Worm (Caenorhabditis elegans) whole organism, L4 larva: ENCODE results near the gene best-19.

Experiments
- F26F4.8 ChIP-seq: fragments of 200-800 bp; sonication (Bioruptor generic); conservative IDR thresholded peaks from 2 replicates; pipeline ENCODE4 v1.3.6; 2022; ENCODE audit warnings: missing genetic modification characterization, missing compliant biosample characterization
- F44E2.7 ChIP-seq: fragments of 200-800 bp; sonication (Bioruptor generic); IDR thresholded peaks from 2 replicates; pipeline ENCODE4 v2.1.2; 2022; ENCODE audit warnings: missing genetic modification characterization, missing compliant biosample characterization
- F49E8.2 ChIP-seq: sonication (generic microtip); optimal IDR thresholded peaks from 2 replicates; lab custom pipeline; 2016; ENCODE audit warnings: missing compliant biosample characterization, mild to moderate bottlenecking, missing genetic modification characterization, borderline replicate concordance
- R02D3.7 ChIP-seq: fragments of 150-350 bp; sonication (generic microtip); optimal IDR thresholded peaks from 3 replicates; lab custom pipeline; 2014; ENCODE audit warnings: missing biosample characterization, missing genetic modification characterization
- Y48G9A.11 ChIP-seq: fragments of 200-800 bp; sonication (Bioruptor generic); IDR thresholded peaks from 2 replicates; pipeline ENCODE4 v1.3.6; 2022; ENCODE audit warnings: missing genetic modification reagents, missing genetic modification characterization, missing compliant biosample characterization
- Y5F2A.4 ChIP-seq: fragments of 200-800 bp; sonication (Bioruptor generic); optimal IDR thresholded peaks from 2 replicates; lab custom pipeline; 2018; ENCODE audit warnings: mild to moderate bottlenecking, missing genetic modification characterization, missing compliant biosample characterization
- Y75B8A.6 ChIP-seq: fragments of 200-800 bp; sonication (Bioruptor generic); IDR thresholded peaks from 2 replicates; pipeline ENCODE4 v1.3.6; 2022; ENCODE audit warnings: missing genetic modification reagents, missing genetic modification characterization, missing compliant biosample characterization
- aha-1 ChIP-seq: fragments of 150-350 bp; peaks from one replicate; lab custom pipeline; 2014; ENCODE audit warnings: missing biosample characterization, missing genetic modification characterization
- aly-2 ChIP-seq: sonication (generic microtip); optimal IDR thresholded peaks from 2 replicates; lab custom pipeline; 2018; ENCODE audit warnings: missing biosample characterization, missing genetic modification characterization
- attf-4 ChIP-seq: sonication (generic microtip); optimal IDR thresholded peaks from 3 replicates; lab custom pipeline; 2017; ENCODE audit warnings: missing biosample characterization, missing genetic modification characterization
- ceh-20 ChIP-seq: fragments of 200-800 bp; sonication (Bioruptor generic); IDR thresholded peaks from 2 replicates; pipeline ENCODE4 v1.3.6; 2022; ENCODE audit warnings: missing genetic modification reagents, missing genetic modification characterization, missing compliant biosample characterization
- ceh-62 ChIP-seq: sonication (generic microtip); optimal IDR thresholded peaks from 2 replicates; lab custom pipeline; 2017; ENCODE audit warnings: missing biosample characterization, missing genetic modification characterization
- ceh-82 ChIP-seq: sonication (generic microtip); optimal IDR thresholded peaks from 2 replicates; lab custom pipeline; 2017; ENCODE audit warnings: missing biosample characterization, missing genetic modification characterization
- cey-2 ChIP-seq: sonication (generic microtip); optimal IDR thresholded peaks from 3 replicates; lab custom pipeline; 2017; ENCODE audit warnings: missing genetic modification characterization, mild to moderate bottlenecking, missing compliant biosample characterization, antibody characterized with exemption, borderline replicate concordance; ENCODE audit not compliant: insufficient read depth
- daf-12 ChIP-seq: fragments of 150-350 bp; optimal IDR thresholded peaks from 2 replicates; lab custom pipeline; 2014; ENCODE audit warnings: missing biosample characterization, missing genetic modification reagents, missing genetic modification characterization
- daf-16 ChIP-seq, 3 experiments: sonication (generic microtip); optimal IDR thresholded peaks; 2 replicates each; lab custom pipeline; 2016 to 2017; ENCODE audit warnings: missing genetic modification characterization in 3 of 3, missing genetic modification reagents in 3 of 3, mild to moderate bottlenecking in 2 of 3, missing compliant biosample characterization in 2 of 3, missing biosample characterization in 1 of 3, moderate library complexity in 1 of 3
- daf-19 ChIP-seq: fragments of 200-800 bp; sonication (Bioruptor generic); conservative IDR thresholded peaks from 2 replicates; pipeline ENCODE4 v1.3.6; 2022; ENCODE audit warnings: missing genetic modification characterization, missing compliant biosample characterization
- dmd-8 ChIP-seq: fragments of 200-800 bp; sonication (Bioruptor generic); IDR thresholded peaks from 2 replicates; pipeline ENCODE4 v1.3.6; 2022; ENCODE audit warnings: missing genetic modification characterization, missing compliant biosample characterization
- dve-1 ChIP-seq: sonication (generic microtip); optimal IDR thresholded peaks from 2 replicates; lab custom pipeline; 2017; ENCODE audit warnings: antibody characterized with exemption, mild to moderate bottlenecking, missing genetic modification characterization, missing compliant biosample characterization; ENCODE audit not compliant: insufficient read depth
- egl-43 ChIP-seq: fragments of 200-800 bp; sonication (Bioruptor generic); IDR thresholded peaks from 2 replicates; pipeline ENCODE4 v1.3.6; 2022; ENCODE audit warnings: missing genetic modification reagents, missing genetic modification characterization, missing compliant biosample characterization
- gei-8 ChIP-seq: fragments of 200-800 bp; sonication (Bioruptor generic); optimal IDR thresholded peaks from 2 replicates; lab custom pipeline; 2018; ENCODE audit warnings: mild to moderate bottlenecking, missing genetic modification characterization, missing compliant biosample characterization
- hif-1 ChIP-seq, 2 experiments: sonication (generic microtip); optimal IDR thresholded peaks; 2 replicates each; lab custom pipeline; 2016 to 2017; ENCODE audit warnings: missing compliant biosample characterization in 2 of 2, missing genetic modification characterization in 2 of 2, missing genetic modification reagents in 2 of 2, missing genotype in 2 of 2, mild to moderate bottlenecking in 1 of 2
- hlh-11 ChIP-seq: fragments of 200-800 bp; sonication (Bioruptor generic); optimal IDR thresholded peaks from 2 replicates; lab custom pipeline; 2018; ENCODE audit warnings: mild to moderate bottlenecking, missing genetic modification characterization, missing compliant biosample characterization
- lim-7 ChIP-seq: fragments of 200-800 bp; sonication (Bioruptor generic); IDR thresholded peaks from 2 replicates; pipeline ENCODE4 v1.3.6; 2022; ENCODE audit warnings: missing genetic modification characterization, missing compliant biosample characterization
- lin-29 ChIP-seq: fragments of 200-800 bp; sonication (Bioruptor generic); IDR thresholded peaks from 2 replicates; pipeline ENCODE4 v1.3.6; 2022; ENCODE audit warnings: missing genetic modification reagents, missing genetic modification characterization, missing compliant biosample characterization
- lin-38 ChIP-seq: fragments of 200-800 bp; sonication (Bioruptor generic); IDR thresholded peaks from 2 replicates; pipeline ENCODE4 v1.3.6; 2022; ENCODE audit warnings: missing genetic modification reagents, missing genetic modification characterization, missing compliant biosample characterization
- lin-39 ChIP-seq: fragments of 150-350 bp; optimal IDR thresholded peaks from 2 replicates; lab custom pipeline; 2014; ENCODE audit warnings: missing biosample characterization, missing genetic modification reagents, missing genetic modification characterization
- lir-3 ChIP-seq: sonication (generic microtip); optimal IDR thresholded peaks from 2 replicates; lab custom pipeline; 2016; ENCODE audit warnings: mild to moderate bottlenecking, missing genetic modification characterization, missing compliant biosample characterization
- madf-9 ChIP-seq: fragments of 200-800 bp; sonication (Bioruptor generic); conservative IDR thresholded peaks from 2 replicates; pipeline ENCODE4 v1.3.6; 2022; ENCODE audit warnings: missing genetic modification reagents, missing genetic modification characterization, missing compliant biosample characterization
- mdl-1 ChIP-seq, 2 experiments: fragments of 150-350 bp in 1 of 2; sonication (generic microtip) in 1 of 2; optimal IDR thresholded peaks; 2 replicates each; lab custom pipeline; 2014 to 2017; ENCODE audit warnings: missing biosample characterization in 2 of 2, missing genetic modification characterization in 2 of 2
- mdt-29 ChIP-seq: fragments of 200-800 bp; sonication (Bioruptor generic); IDR thresholded peaks from 2 replicates; pipeline ENCODE4 v1.3.6; 2022; ENCODE audit warnings: missing genetic modification reagents, missing genetic modification characterization, missing compliant biosample characterization
- mes-2 ChIP-seq: sonication (generic microtip); optimal IDR thresholded peaks from 2 replicates; lab custom pipeline; 2016; ENCODE audit warnings: missing genotype, mild to moderate bottlenecking, missing genetic modification characterization, missing compliant biosample characterization; ENCODE audit not compliant: poor library complexity, severe bottlenecking
- nhr-11 ChIP-seq: fragments of 150-350 bp; optimal IDR thresholded peaks from 2 replicates; lab custom pipeline; 2014; ENCODE audit warnings: missing biosample characterization, missing genetic modification characterization
- nhr-237 ChIP-seq: sonication (generic microtip); optimal IDR thresholded peaks from 2 replicates; lab custom pipeline; 2017; ENCODE audit warnings: missing biosample characterization, missing genetic modification characterization
- nhr-28 ChIP-seq: fragments of 150-350 bp; optimal IDR thresholded peaks from 2 replicates; lab custom pipeline; 2014; ENCODE audit warnings: missing biosample characterization, missing genetic modification characterization
- nhr-48 ChIP-seq: sonication (generic microtip); optimal IDR thresholded peaks from 2 replicates; lab custom pipeline; 2016; ENCODE audit warnings: mild to moderate bottlenecking, missing genetic modification characterization, missing compliant biosample characterization
- nhr-77 ChIP-seq: fragments of 150-350 bp; optimal IDR thresholded peaks from 2 replicates; lab custom pipeline; 2014; ENCODE audit warnings: missing biosample characterization, missing genetic modification characterization
- php-3 ChIP-seq: fragments of 200-800 bp; sonication (Bioruptor generic); IDR thresholded peaks from 2 replicates; pipeline ENCODE4 v1.3.6; 2022; ENCODE audit warnings: missing genetic modification reagents, missing genetic modification characterization, missing compliant biosample characterization
- rbr-2 ChIP-seq: sonication (generic microtip); optimal IDR thresholded peaks from 2 replicates; lab custom pipeline; 2016; ENCODE audit warnings: missing genotype, missing genetic modification characterization, missing compliant biosample characterization
- saeg-2 ChIP-seq: fragments of 200-800 bp; sonication (Bioruptor generic); IDR thresholded peaks from 2 replicates; pipeline ENCODE4 v1.3.6; 2022; ENCODE audit warnings: missing genetic modification reagents, missing genetic modification characterization, missing compliant biosample characterization
- snpc-4 ChIP-seq: fragments of 150-350 bp; optimal IDR thresholded peaks from 2 replicates; lab custom pipeline; 2014; ENCODE audit warnings: missing biosample characterization, missing genetic modification characterization
- spr-3 ChIP-seq: fragments of 200-800 bp; sonication (Bioruptor generic); optimal IDR thresholded peaks from 2 replicates; lab custom pipeline; 2018; ENCODE audit warnings: mild to moderate bottlenecking, missing genetic modification characterization, missing compliant biosample characterization
- tag-97 ChIP-seq: fragments of 200-800 bp; sonication (Bioruptor generic); IDR thresholded peaks from 2 replicates; pipeline ENCODE4 v1.3.6; 2022; ENCODE audit warnings: missing genetic modification characterization, missing compliant biosample characterization
- tra-1 ChIP-seq: fragments of 200-800 bp; sonication (Bioruptor generic); IDR thresholded peaks from 2 replicates; pipeline ENCODE4 v1.3.6; 2022; ENCODE audit warnings: missing genetic modification reagents, missing genetic modification characterization, missing compliant biosample characterization
- unc-130 ChIP-seq: sonication (generic microtip); optimal IDR thresholded peaks from 2 replicates; lab custom pipeline; 2016; ENCODE audit warnings: missing genetic modification reagents, missing genetic modification characterization, missing compliant biosample characterization
- unc-62 ChIP-seq, 3 experiments: fragments of 150-350 bp in 1 of 3; sonication (generic microtip); optimal IDR thresholded peaks in 2 of 3; peaks in 1 of 3; 1 replicate in 1 of 3; 2 replicates in 2 of 3; lab custom pipeline; 2014 to 2017; ENCODE audit warnings: missing biosample characterization in 3 of 3, missing genetic modification characterization in 3 of 3, missing genetic modification reagents in 3 of 3, missing genotype in 1 of 3
- zag-1 ChIP-seq: fragments of 150-350 bp; optimal IDR thresholded peaks from 2 replicates; lab custom pipeline; 2014; ENCODE audit warnings: missing biosample characterization, missing genetic modification characterization
- zip-2 ChIP-seq: fragments of 150-350 bp; optimal IDR thresholded peaks from 2 replicates; lab custom pipeline; 2014; ENCODE audit warnings: missing biosample characterization, missing genetic modification characterization

The best-19 gene

DNA sequence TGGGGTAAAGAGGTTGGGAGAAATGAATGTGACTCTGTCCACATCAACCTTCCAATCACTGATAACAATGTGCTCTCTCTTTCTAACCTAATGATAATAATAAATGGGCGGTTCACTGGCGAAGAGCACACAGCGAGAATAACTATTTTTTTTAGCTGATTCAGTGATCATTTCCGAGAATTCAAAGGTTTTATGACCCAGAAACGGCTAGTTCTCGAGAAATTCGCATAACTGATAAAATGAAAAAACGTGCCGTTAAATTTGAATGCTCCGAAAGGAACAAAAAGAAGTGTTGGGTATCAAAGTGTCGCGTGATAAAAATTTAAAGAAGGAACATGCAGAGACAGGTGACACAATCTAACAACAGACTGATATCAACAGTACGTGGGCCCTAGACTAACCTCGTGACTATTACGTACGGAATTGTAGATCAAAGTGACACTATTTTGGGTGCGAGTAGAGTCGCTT lies 12.3 kb downstream of the best-19 start (continued):
- TF ChIP-seq Y5F2A.4 (GFP tag; lab: Kevin White, UChicago), result no peak
- no peak for TF ChIP-seq spr-3 (GFP tag; lab: Kevin White, UChicago)
- no peak for TF ChIP-seq cey-2 (tag; lab: Kevin White, UChicago)
- TF ChIP-seq Y48G9A.11 (GFP tag; lab: Robert Waterston, UW), result no peak
- no peak for TF ChIP-seq daf-12
- no peak for TF ChIP-seq daf-19
- TF ChIP-seq hif-1 (tag; optimal IDR thresholded peaks at IDR 0.05; lab: Kevin White, UChicago), result no peak
- TF ChIP-seq attf-4 (tag; lab: Kevin White, UChicago), result no peak
- no peak for TF ChIP-seq F44E2.7 (GFP tag; lab: Robert Waterston, UW)
- no peak for TF ChIP-seq nhr-11 (tag; lab: Kevin White, UChicago)
- TF ChIP-seq F26F4.8 (GFP tag; lab: Robert Waterston, UW), result no peak
- TF ChIP-seq zip-2 (tag; lab: Kevin White, UChicago), result no peak
- TF ChIP-seq tag-97 (GFP tag; lab: Robert Waterston, UW), result no peak
- TF ChIP-seq aly-2 (tag; lab: Kevin White, UChicago), result no peak
- TF ChIP-seq lir-3, result no peak

DNA sequence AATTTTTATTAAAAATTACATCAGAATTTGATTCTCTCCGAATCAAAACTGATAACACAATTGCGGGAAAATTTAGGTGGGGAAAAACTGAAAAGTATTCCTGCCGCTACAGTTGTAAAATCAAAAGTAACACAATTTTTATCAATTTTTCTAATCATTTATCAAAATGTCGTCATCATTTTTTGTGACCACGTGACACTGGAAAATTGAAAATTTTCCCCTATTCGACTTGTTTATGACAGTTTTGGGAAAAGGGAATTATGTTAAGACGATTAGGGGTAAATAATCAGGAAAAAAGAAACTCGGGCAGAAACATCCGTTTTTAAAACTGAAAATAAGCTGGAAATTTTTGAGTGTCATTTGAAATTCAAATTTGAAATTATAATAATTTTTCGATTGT lies 13.4 kb downstream of the best-19 start:
- TF ChIP-seq gei-8, result no peak
- TF ChIP-seq Y48G9A.11 (GFP tag; lab: Robert Waterston, UW), result no peak
- no peak for TF ChIP-seq egl-43 (GFP tag; lab: Robert Waterston, UW)
- TF ChIP-seq zag-1, result no peak
- no peak for TF ChIP-seq ceh-82
- no peak for TF ChIP-seq madf-9 (GFP tag; lab: Robert Waterston, UW)
- TF ChIP-seq nhr-237 (tag; lab: Kevin White, UChicago), result no peak
- TF ChIP-seq R02D3.7 (tag; lab: Kevin White, UChicago), result no peak
- TF ChIP-seq mdl-1 (tag; optimal IDR thresholded peaks at IDR 0.05; lab: Kevin White, UChicago), result peak in 1 of 2 experiments; percentile 43
- TF ChIP-seq dve-1 (tag; lab: Kevin White, UChicago), result peak; percentile 90
- TF ChIP-seq aha-1 (tag; lab: Kevin White, UChicago), result no peak
- no peak for TF ChIP-seq F49E8.2 (tag; lab: Kevin White, UChicago)
- TF ChIP-seq nhr-48 (tag; lab: Kevin White, UChicago), result peak; percentile 66
- no peak for TF ChIP-seq saeg-2 (GFP tag; lab: Robert Waterston, UW)
- TF ChIP-seq nhr-28, result peak; percentile 80
- no peak for TF ChIP-seq unc-62 (GFP tag; optimal IDR thresholded peaks at IDR 0.05 in 1 of 2; lab: Kevin White, UChicago)
- TF ChIP-seq unc-62 (tag; optimal IDR thresholded peaks at IDR 0.05; lab: Kevin White, UChicago), result no peak
- TF ChIP-seq ceh-62 (tag; lab: Kevin White, UChicago), result no peak
- TF ChIP-seq F26F4.8 (GFP tag; lab: Robert Waterston, UW), result no peak
- TF ChIP-seq dmd-8, result no peak
- TF ChIP-seq hif-1 (tag; optimal IDR thresholded peaks at IDR 0.05; lab: Kevin White, UChicago), result no peak
- no peak for TF ChIP-seq lin-29 (GFP tag; lab: Robert Waterston, UW)
- peak; percentile 32; the same call in 1 of the 2 replicates for TF ChIP-seq mdt-29 (GFP tag; lab: Robert Waterston, UW)
- TF ChIP-seq tra-1 (GFP tag; lab: Robert Waterston, UW), result peak; percentile 63; the same call in 1 of the 2 replicates
- no peak for TF ChIP-seq Y75B8A.6
- TF ChIP-seq nhr-77 (tag; lab: Kevin White, UChicago), result peak; percentile 80
- TF ChIP-seq mes-2, result no peak
- peak; percentile 83 for TF ChIP-seq hlh-11
- TF ChIP-seq snpc-4, result no peak
- TF ChIP-seq rbr-2, result no peak
- TF ChIP-seq php-3 (GFP tag; lab: Robert Waterston, UW), result peak; percentile 78; the same call in 1 of the 2 replicates
- TF ChIP-seq tag-97 (GFP tag; lab: Robert Waterston, UW), result no peak
- TF ChIP-seq lin-38 (GFP tag; lab: Robert Waterston, UW), result no peak
- peak in 1 of 2 experiments; percentile 65 for TF ChIP-seq daf-16 (GFP tag; optimal IDR thresholded peaks at IDR 0.05; lab: Kevin White, UChicago)
- peak; percentile 99 for TF ChIP-seq daf-16 (tag; optimal IDR thresholded peaks at IDR 0.05; lab: Kevin White, UChicago)
- TF ChIP-seq unc-130, result no peak
- no peak for TF ChIP-seq zip-2 (tag; lab: Kevin White, UChicago)
- TF ChIP-seq lim-7, result no peak
- no peak for TF ChIP-seq ceh-20 (GFP tag; lab: Robert Waterston, UW)
- no peak for TF ChIP-seq lin-39
